Worm (Caenorhabditis elegans): ENCODE measurements around the gene ogdh-2.

The ogdh-2 gene

DNA sequence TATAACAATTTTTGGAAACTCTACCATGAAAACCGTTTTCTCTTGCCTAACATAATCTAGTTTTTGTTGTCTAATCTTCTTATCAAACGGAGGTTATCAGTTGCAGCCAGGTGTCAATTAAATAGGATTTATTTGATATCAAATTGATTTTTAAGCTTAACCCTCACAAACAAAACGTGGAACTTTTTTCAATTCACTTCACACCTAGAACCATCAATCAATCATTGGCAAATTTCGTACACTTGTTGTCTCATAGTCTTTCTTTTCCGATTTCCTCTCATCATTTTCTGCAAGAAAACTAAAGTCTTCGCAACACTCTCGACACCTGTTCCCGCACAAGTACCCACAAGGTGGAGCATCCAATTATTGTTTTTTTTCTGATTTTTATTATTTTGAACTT, 14.4 kb downstream of the ogdh-2 start:
- TF ChIP-seq tra-4 (tag; optimal IDR thresholded peaks at IDR 0.05) (no peak), hmbx-1 (tag; optimal IDR thresholded peaks at IDR 0.05) (no peak), hmg-4 (GFP tag; optimal IDR thresholded peaks at IDR 0.05) (no peak), aly-1 (tag; optimal IDR thresholded peaks at IDR 0.05) (no peak), ceh-36 (tag; optimal IDR thresholded peaks at IDR 0.05) (no peak), tbx-37 (GFP tag; conservative IDR thresholded peaks at IDR 0.05) (no peak), scrt-1 (GFP tag; IDR thresholded peaks at IDR 0.05) (no peak), tbx-11 (GFP tag; IDR thresholded peaks at IDR 0.05) (no peak), pes-1 (GFP tag; IDR thresholded peaks at IDR 0.05) (no peak), F13C5.2 (tag; optimal IDR thresholded peaks at IDR 0.05) (no peak), sea-1 (GFP tag; conservative IDR thresholded peaks at IDR 0.05) (no peak)

DNA sequence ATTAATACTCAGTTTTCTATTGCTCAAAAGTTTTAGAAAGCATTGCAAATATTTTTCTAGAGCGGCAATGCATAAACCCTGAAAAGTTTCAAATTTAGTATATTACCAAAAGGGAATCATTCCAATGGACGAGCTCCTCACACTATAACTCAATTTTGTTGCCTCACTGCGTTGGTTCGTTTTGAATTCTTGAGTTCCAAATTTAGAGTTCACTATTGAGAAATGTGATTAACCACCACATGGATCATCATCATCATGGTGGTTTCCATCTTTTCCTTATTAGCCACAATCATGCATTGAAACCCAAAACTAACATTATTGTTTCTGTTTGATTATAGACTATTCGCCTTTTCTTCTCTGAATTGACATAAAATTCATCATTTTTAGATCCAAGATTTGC, 15.6 kb downstream of the ogdh-2 start:
- TF ChIP-seq flt-1 (GFP tag; IDR thresholded peaks at IDR 0.05), result no peak
- TF ChIP-seq pes-1 (GFP tag; IDR thresholded peaks at IDR 0.05), result no peak
- no peak for TF ChIP-seq aly-1 (tag; optimal IDR thresholded peaks at IDR 0.05)
- TF ChIP-seq ets-7 (tag; optimal IDR thresholded peaks at IDR 0.05), result no peak
- TF ChIP-seq tbx-37 (GFP tag; conservative IDR thresholded peaks at IDR 0.05), result no peak
- TF ChIP-seq ceh-13 (GFP tag; optimal IDR thresholded peaks at IDR 0.05), result no peak
- no peak for TF ChIP-seq hmg-4 (GFP tag; optimal IDR thresholded peaks at IDR 0.05)
- TF ChIP-seq F13C5.2 (tag; optimal IDR thresholded peaks at IDR 0.05), result no peak
- TF ChIP-seq ceh-36 (tag; optimal IDR thresholded peaks at IDR 0.05), result no peak
- TF ChIP-seq tbx-11 (GFP tag; IDR thresholded peaks at IDR 0.05), result no peak
- no peak for TF ChIP-seq sea-1 (GFP tag; conservative IDR thresholded peaks at IDR 0.05)
- no peak for TF ChIP-seq tra-4 (tag; optimal IDR thresholded peaks at IDR 0.05)
- TF ChIP-seq scrt-1 (GFP tag; IDR thresholded peaks at IDR 0.05), result no peak
- no peak for TF ChIP-seq ama-1 (optimal IDR thresholded peaks at IDR 0.05)
- no peak for TF ChIP-seq hmbx-1 (tag; optimal IDR thresholded peaks at IDR 0.05)
- no peak for TF ChIP-seq B0310.2 (tag; optimal IDR thresholded peaks at IDR 0.05)
- no peak for TF ChIP-seq hnd-1 (tag; optimal IDR thresholded peaks at IDR 0.05)

DNA sequence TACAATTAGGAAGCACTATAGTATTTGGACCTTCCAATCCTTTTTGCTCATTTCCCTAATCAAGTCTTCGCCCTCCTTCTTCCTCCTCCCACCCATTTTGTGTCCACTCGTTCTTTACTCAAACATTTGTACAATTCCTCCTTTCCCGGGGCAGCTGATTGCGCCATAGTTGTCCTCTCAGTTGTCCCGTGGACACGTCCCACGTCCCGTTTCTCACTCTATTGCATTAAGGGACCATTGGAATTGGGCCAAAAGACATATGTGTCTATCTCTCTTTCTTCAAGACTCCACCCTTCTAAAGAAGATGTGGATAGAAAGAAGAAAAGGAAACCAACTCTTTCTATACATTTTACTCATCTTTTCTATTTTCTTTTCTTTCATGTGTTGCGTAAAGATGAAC, 16.8 kb downstream of the ogdh-2 start:
- no peak for TF ChIP-seq hmg-4 (GFP tag; optimal IDR thresholded peaks at IDR 0.05)
- TF ChIP-seq ets-7 (tag; optimal IDR thresholded peaks at IDR 0.05), result no peak
- TF ChIP-seq tbx-37 (GFP tag; conservative IDR thresholded peaks at IDR 0.05), result no peak
- TF ChIP-seq ceh-13 (GFP tag; optimal IDR thresholded peaks at IDR 0.05), result no peak
- no peak for TF ChIP-seq sea-1 (GFP tag; conservative IDR thresholded peaks at IDR 0.05)
- TF ChIP-seq hnd-1 (tag; optimal IDR thresholded peaks at IDR 0.05), result no peak
- no peak for TF ChIP-seq scrt-1 (GFP tag; IDR thresholded peaks at IDR 0.05)
- TF ChIP-seq ceh-36 (tag; optimal IDR thresholded peaks at IDR 0.05), result no peak
- TF ChIP-seq flt-1 (GFP tag; IDR thresholded peaks at IDR 0.05), result no peak
- TF ChIP-seq F13C5.2 (tag; optimal IDR thresholded peaks at IDR 0.05), result no peak
- TF ChIP-seq hmbx-1 (tag; optimal IDR thresholded peaks at IDR 0.05), result no peak
- TF ChIP-seq pes-1 (GFP tag; IDR thresholded peaks at IDR 0.05), result no peak
- TF ChIP-seq tbx-11 (GFP tag; IDR thresholded peaks at IDR 0.05), result no peak
- TF ChIP-seq aly-1 (tag; optimal IDR thresholded peaks at IDR 0.05), result no peak
- TF ChIP-seq ama-1 (optimal IDR thresholded peaks at IDR 0.05), result no peak
- TF ChIP-seq tra-4 (tag; optimal IDR thresholded peaks at IDR 0.05), result no peak
- no peak for TF ChIP-seq B0310.2 (tag; optimal IDR thresholded peaks at IDR 0.05)

- TF ChIP-seq scrt-1 (GFP tag; IDR thresholded peaks at IDR 0.05) (no peak), ets-7 (tag; optimal IDR thresholded peaks at IDR 0.05) (no peak), hmbx-1 (tag; optimal IDR thresholded peaks at IDR 0.05) (no peak), ceh-36 (tag; optimal IDR thresholded peaks at IDR 0.05) (no peak), hnd-1 (tag; optimal IDR thresholded peaks at IDR 0.05) (no peak), flt-1 (GFP tag; IDR thresholded peaks at IDR 0.05) (no peak), F13C5.2 (tag; optimal IDR thresholded peaks at IDR 0.05) (no peak), tbx-11 (GFP tag; IDR thresholded peaks at IDR 0.05) (no peak), hmg-4 (GFP tag; optimal IDR thresholded peaks at IDR 0.05) (no peak), sea-1 (GFP tag; conservative IDR thresholded peaks at IDR 0.05) (no peak), ceh-13 (GFP tag; optimal IDR thresholded peaks at IDR 0.05) (no peak), pes-1 (GFP tag; IDR thresholded peaks at IDR 0.05) (no peak), tbx-37 (GFP tag; conservative IDR thresholded peaks at IDR 0.05) (no peak)
Observed at ce11 chrV:12213027-12213426, 18.7 kb downstream of the ogdh-2 start, which contains the start of gene vab-8. TSS of gene vab-8 (plus strand) at chrV:12213327.

- TF ChIP-seq hnd-1 (tag; optimal IDR thresholded peaks at IDR 0.05), result no peak
- TF ChIP-seq ceh-36 (tag; optimal IDR thresholded peaks at IDR 0.05), result no peak
- no peak for TF ChIP-seq tra-4 (tag; optimal IDR thresholded peaks at IDR 0.05)
- no peak for TF ChIP-seq ceh-13 (GFP tag; optimal IDR thresholded peaks at IDR 0.05)
- TF ChIP-seq scrt-1 (GFP tag; IDR thresholded peaks at IDR 0.05), result no peak
- no peak for TF ChIP-seq flt-1 (GFP tag; IDR thresholded peaks at IDR 0.05)
- TF ChIP-seq aly-1 (tag; optimal IDR thresholded peaks at IDR 0.05), result no peak
- TF ChIP-seq ama-1 (optimal IDR thresholded peaks at IDR 0.05), result no peak
- TF ChIP-seq sea-1 (GFP tag; conservative IDR thresholded peaks at IDR 0.05), result no peak
- TF ChIP-seq hmg-4 (GFP tag; optimal IDR thresholded peaks at IDR 0.05), result no peak
- no peak for TF ChIP-seq B0310.2 (tag; optimal IDR thresholded peaks at IDR 0.05)
- no peak for TF ChIP-seq pes-1 (GFP tag; IDR thresholded peaks at IDR 0.05)
- no peak for TF ChIP-seq tbx-37 (GFP tag; conservative IDR thresholded peaks at IDR 0.05)
- TF ChIP-seq tbx-11 (GFP tag; IDR thresholded peaks at IDR 0.05), result no peak
- TF ChIP-seq F13C5.2 (tag; optimal IDR thresholded peaks at IDR 0.05), result no peak
Observed at ce11 chrV:12233425-12233824, 39.1 kb downstream of the ogdh-2 start.

- no peak for TF ChIP-seq sea-1 (GFP tag; conservative IDR thresholded peaks at IDR 0.05)
- no peak for TF ChIP-seq tbx-37 (GFP tag; conservative IDR thresholded peaks at IDR 0.05)
- TF ChIP-seq aly-1 (tag; optimal IDR thresholded peaks at IDR 0.05), result no peak
- no peak for TF ChIP-seq flt-1 (GFP tag; IDR thresholded peaks at IDR 0.05)
- TF ChIP-seq ceh-13 (GFP tag; optimal IDR thresholded peaks at IDR 0.05), result no peak
- no peak for TF ChIP-seq ama-1 (optimal IDR thresholded peaks at IDR 0.05)
- no peak for TF ChIP-seq B0310.2 (tag; optimal IDR thresholded peaks at IDR 0.05)
Observed at ce11 chrV:12234293-12235004, 40.1 kb downstream of the ogdh-2 start, which contains the start of gene myo-3. TSS of gene myo-3 (minus strand) at chrV:12234343.

- TF ChIP-seq aly-1 (tag; optimal IDR thresholded peaks at IDR 0.05) (no peak), hnd-1 (tag; optimal IDR thresholded peaks at IDR 0.05) (no peak), ceh-36 (tag; optimal IDR thresholded peaks at IDR 0.05) (no peak), hmg-4 (GFP tag; optimal IDR thresholded peaks at IDR 0.05) (no peak), ets-7 (tag; optimal IDR thresholded peaks at IDR 0.05) (no peak), pes-1 (GFP tag; IDR thresholded peaks at IDR 0.05) (no peak), ceh-13 (GFP tag; optimal IDR thresholded peaks at IDR 0.05) (no peak), scrt-1 (GFP tag; IDR thresholded peaks at IDR 0.05) (no peak), F13C5.2 (tag; optimal IDR thresholded peaks at IDR 0.05) (no peak), ama-1 (optimal IDR thresholded peaks at IDR 0.05) (no peak), sea-1 (GFP tag; conservative IDR thresholded peaks at IDR 0.05) (no peak), B0310.2 (tag; optimal IDR thresholded peaks at IDR 0.05) (no peak), tbx-11 (GFP tag; IDR thresholded peaks at IDR 0.05) (no peak), flt-1 (GFP tag; IDR thresholded peaks at IDR 0.05) (no peak), tbx-37 (GFP tag; conservative IDR thresholded peaks at IDR 0.05) (no peak), hmbx-1 (tag; optimal IDR thresholded peaks at IDR 0.05) (no peak), tra-4 (tag; optimal IDR thresholded peaks at IDR 0.05) (no peak)
Observed at ce11 chrV:12235502-12235901, 41.2 kb downstream of the ogdh-2 start.
